Fruit fly (Drosophila melanogaster) whole organism, embryonic: ENCODE data around the gene CG4020.

Source experiments
- BEAF-32 ChIP-seq: fragments of 200-800 bp; sonication (Bioruptor generic); optimal IDR thresholded peaks from 3 replicates; lab custom pipeline; 2017; ENCODE audit warnings: missing biosample characterization, missing genetic modification characterization, mild to moderate bottlenecking, moderate library complexity, missing genetic modification reagents
- CG10565 ChIP-seq: fragments of 200-800 bp; sonication (Bioruptor generic); optimal IDR thresholded peaks from 3 replicates; lab custom pipeline; 2016; ENCODE audit warnings: missing biosample characterization, mild to moderate bottlenecking, missing genetic modification characterization
- CG11696 ChIP-seq: fragments of 200-800 bp; sonication (Bioruptor generic); IDR thresholded peaks from 2 replicates; pipeline ENCODE4 v1.3.6; 2022; ENCODE audit warnings: missing biosample characterization, missing genetic modification characterization
- CG12299 ChIP-seq: fragments of 200-800 bp; sonication (Bioruptor generic); optimal IDR thresholded peaks from 2 replicates; lab custom pipeline; 2018; ENCODE audit warnings: missing biosample characterization, mild to moderate bottlenecking, missing genetic modification characterization
- CG13894 ChIP-seq: fragments of 200-800 bp; sonication (Bioruptor generic); optimal IDR thresholded peaks from 3 replicates; lab custom pipeline; 2018; ENCODE audit warnings: missing biosample characterization, mild to moderate bottlenecking, missing genetic modification characterization, moderate library complexity
- CG14014 ChIP-seq: fragments of 200-800 bp; sonication (Bioruptor generic); IDR thresholded peaks from 2 replicates; pipeline ENCODE4 v1.3.6; 2022; ENCODE audit warnings: missing biosample characterization, missing genetic modification characterization
- CG15269 ChIP-seq: fragments of 200-800 bp; sonication (Bioruptor generic); optimal IDR thresholded peaks from 2 replicates; lab custom pipeline; 2018; ENCODE audit warnings: missing biosample characterization, mild to moderate bottlenecking, missing genetic modification characterization, moderate library complexity
- CG16813 ChIP-seq: fragments of 200-800 bp; sonication (Bioruptor generic); IDR thresholded peaks from 3 replicates; pipeline ENCODE4 v1.3.6; 2022; ENCODE audit warnings: missing biosample characterization, missing genetic modification characterization; ENCODE audit not compliant: partially characterized antibody
- CG17328 ChIP-seq: fragments of 200-800 bp; sonication (Bioruptor generic); IDR thresholded peaks from 2 replicates; pipeline ENCODE4 v1.3.6; 2022; ENCODE audit warnings: missing biosample characterization, missing genetic modification characterization
- CG17829 ChIP-seq: fragments of 200-800 bp; optimal IDR thresholded peaks from 2 replicates; lab custom pipeline; 2019; ENCODE audit warnings: missing biosample characterization, mild to moderate bottlenecking, missing genetic modification characterization, moderate library complexity
- CG2712 ChIP-seq: fragments of 200-800 bp; optimal IDR thresholded peaks from 3 replicates; lab custom pipeline; 2019; ENCODE audit warnings: missing biosample characterization, mild to moderate bottlenecking, missing genetic modification characterization, moderate library complexity
- CG31365 ChIP-seq: fragments of 200-800 bp; sonication (Bioruptor generic); optimal IDR thresholded peaks from 2 replicates; lab custom pipeline; 2018; ENCODE audit warnings: missing biosample characterization, mild to moderate bottlenecking, missing genetic modification characterization
- CG31388 ChIP-seq: fragments of 200-800 bp; sonication (Bioruptor generic); optimal IDR thresholded peaks from 2 replicates; lab custom pipeline; 2016; ENCODE audit warnings: missing biosample characterization, missing genetic modification characterization
- CG33557 ChIP-seq: fragments of 200-800 bp; sonication (Bioruptor generic); optimal IDR thresholded peaks from 2 replicates; lab custom pipeline; 2019; ENCODE audit warnings: missing biosample characterization, mild to moderate bottlenecking, missing genetic modification characterization, moderate library complexity
- CG4328 ChIP-seq: fragments of 200-800 bp; sonication (Bioruptor generic); optimal IDR thresholded peaks from 3 replicates; lab custom pipeline; 2017; ENCODE audit warnings: missing biosample characterization, missing genetic modification reagents, missing genetic modification characterization
- CG43689 ChIP-seq: fragments of 200-800 bp; sonication (Bioruptor generic); IDR thresholded peaks from 2 replicates; pipeline ENCODE4 v1.3.6; 2022; ENCODE audit warnings: missing biosample characterization, missing genetic modification characterization
- CG4707 ChIP-seq: fragments of 200-800 bp; sonication (Bioruptor generic); optimal IDR thresholded peaks from 2 replicates; lab custom pipeline; 2018; ENCODE audit warnings: missing biosample characterization, mild to moderate bottlenecking, missing genetic modification characterization, moderate library complexity
- CG6765 ChIP-seq: fragments of 200-800 bp; sonication (Bioruptor generic); optimal IDR thresholded peaks from 3 replicates; lab custom pipeline; 2017; ENCODE audit warnings: missing biosample characterization, mild to moderate bottlenecking, missing genetic modification characterization
- CG7786 ChIP-seq: fragments of 200-800 bp; sonication (Bioruptor generic); optimal IDR thresholded peaks from 2 replicates; lab custom pipeline; 2016; ENCODE audit warnings: missing biosample characterization, missing genetic modification characterization
- CG9727 ChIP-seq: fragments of 200-800 bp; sonication (Bioruptor generic); optimal IDR thresholded peaks from 3 replicates; lab custom pipeline; 2017; ENCODE audit warnings: missing biosample characterization, mild to moderate bottlenecking, missing genetic modification characterization
- Dref ChIP-seq: fragments of 200-800 bp; sonication (Bioruptor generic); IDR thresholded peaks from 2 replicates; pipeline ENCODE4 v1.3.6; 2022; ENCODE audit warnings: missing biosample characterization, missing genetic modification characterization
- Elba2 ChIP-seq: fragments of 200-800 bp; sonication (Bioruptor generic); optimal IDR thresholded peaks from 3 replicates; lab custom pipeline; 2016; ENCODE audit warnings: missing biosample characterization, missing genetic modification characterization
- Fer1 ChIP-seq: fragments of 200-800 bp; sonication (Bioruptor generic); optimal IDR thresholded peaks from 2 replicates; lab custom pipeline; 2017; ENCODE audit warnings: missing biosample characterization, mild to moderate bottlenecking, missing genetic modification characterization
- Fer3 ChIP-seq: fragments of 200-800 bp; sonication (Bioruptor generic); optimal IDR thresholded peaks from 2 replicates; lab custom pipeline; 2018; ENCODE audit warnings: missing biosample characterization, mild to moderate bottlenecking, missing genetic modification characterization, moderate library complexity
- Hey ChIP-seq: fragments of 200-800 bp; sonication (Bioruptor generic); optimal IDR thresholded peaks from 3 replicates; lab custom pipeline; 2018; ENCODE audit warnings: missing biosample characterization, mild to moderate bottlenecking, missing genetic modification characterization
- HmgD ChIP-seq: fragments of 200-800 bp; sonication (Bioruptor generic); optimal IDR thresholded peaks from 3 replicates; lab custom pipeline; 2016; ENCODE audit warnings: missing biosample characterization, missing genetic modification characterization
- Jarid2 ChIP-seq: fragments of 200-800 bp; sonication (Bioruptor generic); optimal IDR thresholded peaks from 3 replicates; lab custom pipeline; 2017; ENCODE audit warnings: mild to moderate bottlenecking, missing biosample characterization, missing genetic modification reagents, missing genetic modification characterization
- Nf-YA ChIP-seq: fragments of 200-800 bp; sonication (Bioruptor generic); IDR thresholded peaks from 2 replicates; pipeline ENCODE4 v1.3.6; 2022; ENCODE audit warnings: missing biosample characterization, missing genetic modification characterization
- Pdp1 ChIP-seq, 2 experiments: fragments of 200-800 bp; sonication (Bioruptor generic); optimal IDR thresholded peaks; 3 replicates each; lab custom pipeline; 2016; ENCODE audit warnings: missing biosample characterization in 2 of 2, missing genetic modification characterization in 2 of 2, mild to moderate bottlenecking in 1 of 2, moderate library complexity in 1 of 2
- Poxn ChIP-seq: fragments of 200-800 bp; sonication (Bioruptor generic); IDR thresholded peaks from 2 replicates; pipeline ENCODE4 v1.3.6; 2022; ENCODE audit warnings: missing biosample characterization, missing genetic modification characterization
- Ravus ChIP-seq: fragments of 200-800 bp; sonication (Bioruptor generic); IDR thresholded peaks from 2 replicates; pipeline ENCODE4 v1.3.6; 2022; ENCODE audit warnings: missing biosample characterization, missing genetic modification characterization
- Sox102F ChIP-seq: fragments of 200-800 bp; sonication (Bioruptor generic); optimal IDR thresholded peaks from 2 replicates; lab custom pipeline; 2018; ENCODE audit warnings: missing biosample characterization, mild to moderate bottlenecking, missing genetic modification characterization, moderate library complexity
- Xbp1 ChIP-seq: fragments of 200-800 bp; sonication (Bioruptor generic); optimal IDR thresholded peaks from 3 replicates; lab custom pipeline; 2016; ENCODE audit warnings: missing biosample characterization, mild to moderate bottlenecking, missing genetic modification characterization
- YL-1 ChIP-seq: fragments of 200-800 bp; sonication (Bioruptor generic); optimal IDR thresholded peaks from 3 replicates; lab custom pipeline; 2017; ENCODE audit warnings: missing biosample characterization, mild to moderate bottlenecking, missing genetic modification characterization
- ab ChIP-seq: fragments of 200-800 bp; sonication (Bioruptor generic); optimal IDR thresholded peaks from 2 replicates; lab custom pipeline; 2016; ENCODE audit warnings: missing biosample characterization, missing genetic modification characterization
- ato ChIP-seq: fragments of 200-800 bp; sonication (Bioruptor generic); IDR thresholded peaks from 2 replicates; pipeline ENCODE4 v1.3.6; 2022; ENCODE audit warnings: missing biosample characterization, missing genetic modification characterization; ENCODE audit not compliant: partially characterized antibody
- bcd ChIP-seq: fragments of 200-800 bp; sonication (Bioruptor generic); optimal IDR thresholded peaks from 2 replicates; lab custom pipeline; 2017; ENCODE audit warnings: missing biosample characterization, mild to moderate bottlenecking, missing genetic modification characterization
- cato ChIP-seq: fragments of 200-800 bp; sonication (Bioruptor generic); optimal IDR thresholded peaks from 2 replicates; lab custom pipeline; 2016; ENCODE audit warnings: missing biosample characterization, missing genetic modification characterization, borderline replicate concordance
- emc ChIP-seq: fragments of 200-800 bp; sonication (Bioruptor generic); optimal IDR thresholded peaks from 2 replicates; lab custom pipeline; 2016; ENCODE audit warnings: missing biosample characterization, missing genetic modification characterization
- eve ChIP-seq, 2 experiments: fragments of >200 bp; optimal IDR thresholded peaks; 2 replicates each; lab custom pipeline; 2017; ENCODE audit warnings: missing biosample characterization in 2 of 2, missing genetic modification characterization in 2 of 2
- inv ChIP-seq: fragments of 200-800 bp; sonication (Bioruptor generic); IDR thresholded peaks from 2 replicates; pipeline ENCODE4 v1.3.6; 2022; ENCODE audit warnings: missing biosample characterization, missing genetic modification characterization; ENCODE audit not compliant: partially characterized antibody
- kay ChIP-seq: fragments of 200-800 bp; sonication (Bioruptor generic); optimal IDR thresholded peaks from 2 replicates; lab custom pipeline; 2016; ENCODE audit warnings: missing biosample characterization, missing genetic modification characterization
- kni ChIP-seq: fragments of 200-800 bp; sonication (Bioruptor generic); optimal IDR thresholded peaks from 3 replicates; lab custom pipeline; 2017; ENCODE audit warnings: mild to moderate bottlenecking, missing biosample characterization, missing genetic modification reagents, missing genetic modification characterization
- knrl ChIP-seq: fragments of 200-800 bp; sonication (Bioruptor generic); IDR thresholded peaks from 3 replicates; pipeline ENCODE4 v1.3.6; 2022; ENCODE audit warnings: missing biosample characterization, missing genetic modification characterization; ENCODE audit not compliant: partially characterized antibody
- mirr ChIP-seq: fragments of 200-800 bp; sonication (Bioruptor generic); optimal IDR thresholded peaks from 3 replicates; lab custom pipeline; 2018; ENCODE audit warnings: missing biosample characterization, mild to moderate bottlenecking, missing genetic modification characterization
- nom ChIP-seq: fragments of 200-800 bp; sonication (Bioruptor generic); optimal IDR thresholded peaks from 2 replicates; lab custom pipeline; 2017; ENCODE audit warnings: missing biosample characterization, missing genetic modification characterization, mild to moderate bottlenecking, moderate library complexity, missing genetic modification reagents
- repo ChIP-seq: fragments of 200-800 bp; sonication (Bioruptor generic); optimal IDR thresholded peaks from 2 replicates; lab custom pipeline; 2016; ENCODE audit warnings: missing biosample characterization, missing genetic modification characterization
- sqz ChIP-seq: fragments of 200-800 bp; sonication (Bioruptor generic); optimal IDR thresholded peaks from 3 replicates; lab custom pipeline; 2018; ENCODE audit warnings: missing biosample characterization, mild to moderate bottlenecking, missing genetic modification characterization
- sr ChIP-seq: fragments of 200-800 bp; sonication (Bioruptor generic); IDR thresholded peaks from 3 replicates; pipeline ENCODE4 v1.3.6; 2022; ENCODE audit warnings: missing biosample characterization, missing genetic modification characterization
- stc ChIP-seq: fragments of 200-800 bp; sonication (Bioruptor generic); IDR thresholded peaks from 2 replicates; pipeline ENCODE4 v1.3.6; 2022; ENCODE audit warnings: missing biosample characterization, missing genetic modification characterization
- vnd ChIP-seq: fragments of 200-800 bp; sonication (Bioruptor generic); IDR thresholded peaks from 3 replicates; pipeline ENCODE4 v1.3.6; 2022; ENCODE audit warnings: missing biosample characterization, missing genetic modification characterization; ENCODE audit not compliant: partially characterized antibody

The CG4020 gene

dm6 chrX:5876584-5876983, 29.0 kb upstream of the CG4020 start, which contains the start of gene mof (continued):
- TF ChIP-seq emc (GFP tag; lab: Kevin White, UChicago) (no peak), CG33557 (GFP tag; lab: Kevin White, UChicago) (no peak), Fer1 (peak; percentile 5), CG4707 (no peak), CG15269 (tag; lab: Kevin White, UChicago) (no peak), CG31365 (tag; lab: Kevin White, UChicago) (no peak), Sox102F (GFP tag; lab: Kevin White, UChicago) (no peak), CG16813 (peak; percentile 69), Fer3 (tag; lab: Kevin White, UChicago) (no peak), CG17829 (tag; lab: Kevin White, UChicago) (no peak), CG13894 (tag; lab: Kevin White, UChicago) (no peak), Ravus (GFP tag; lab: Robert Waterston, UW) (no peak), repo (GFP tag; lab: Kevin White, UChicago) (no peak), CG43689 (GFP tag; lab: Robert Waterston, UW) (no peak), kay (GFP tag; lab: Kevin White, UChicago) (no peak), CG4328 (GFP tag; lab: Kevin White, UChicago) (no peak), CG12299 (tag; lab: Kevin White, UChicago) (no peak), CG14014 (GFP tag; lab: Robert Waterston, UW) (no peak), nom (GFP tag; lab: Kevin White, UChicago) (peak; percentile 18), sr (GFP tag; lab: Robert Waterston, UW) (no peak), CG6765 (GFP tag; lab: Kevin White, UChicago) (no peak), Jarid2 (GFP tag; lab: Kevin White, UChicago) (no peak), Poxn (GFP tag; lab: Robert Waterston, UW) (no peak), CG2712 (tag; lab: Kevin White, UChicago) (peak; percentile 27), inv (peak; percentile 55), stc (GFP tag; lab: Robert Waterston, UW) (no peak), mirr (GFP tag; lab: Kevin White, UChicago) (no peak), Xbp1 (no peak), BEAF-32 (GFP tag; lab: Kevin White, UChicago) (peak; percentile 62), Hey (no peak), ato (GFP tag; lab: Robert Waterston, UW) (peak; percentile 71), CG11696 (no peak), CG9727 (no peak), sqz (GFP tag; lab: Kevin White, UChicago) (no peak), eve (GFP tag; optimal IDR thresholded peaks at IDR 0.05; lab: Kevin White, UChicago) (no peak), CG7786 (GFP tag; lab: Kevin White, UChicago) (no peak), CG17328 (GFP tag; lab: Robert Waterston, UW) (no peak), vnd (GFP tag; lab: Robert Waterston, UW) (peak; percentile 76), knrl (GFP tag; lab: Robert Waterston, UW) (peak; percentile 57; the same call in 2 of the 3 replicates), kni (GFP tag; lab: Kevin White, UChicago) (no peak), bcd (no peak), Nf-YA (GFP tag; lab: Robert Waterston, UW) (no peak), CG10565 (GFP tag; lab: Kevin White, UChicago) (no peak), cato (GFP tag; lab: Kevin White, UChicago) (no peak), YL-1 (GFP tag; lab: Kevin White, UChicago) (peak; percentile 55), HmgD (GFP tag; lab: Kevin White, UChicago) (no peak), ab (no peak), Pdp1 (GFP tag; optimal IDR thresholded peaks at IDR 0.05; lab: Kevin White, UChicago) (no peak), Dref (GFP tag; lab: Robert Waterston, UW) (peak; percentile 81), CG31388 (no peak), Elba2 (GFP tag; lab: Kevin White, UChicago) (peak; percentile 30)
